Fruit fly (Drosophila melanogaster): ENCODE data around the gene CG1092.

CG1092 gene

DNA sequence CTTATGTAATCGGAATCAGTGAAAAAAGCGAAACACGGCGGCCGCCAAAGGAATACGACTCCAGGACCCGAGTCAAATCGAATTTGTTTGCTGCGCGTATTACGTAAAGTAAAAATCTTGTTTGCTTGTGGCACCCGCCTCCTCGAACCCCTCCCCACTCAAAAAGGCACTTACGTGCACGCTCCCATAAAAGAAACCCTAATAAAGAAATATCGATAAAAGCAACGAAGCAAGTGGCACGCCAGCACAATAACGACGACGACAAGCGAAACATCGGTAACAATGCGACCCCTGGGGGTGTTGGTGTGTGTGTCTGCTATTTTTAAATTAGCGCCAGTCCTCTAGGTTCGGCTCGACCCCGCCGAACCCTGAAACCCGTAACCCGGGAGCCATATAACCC is 15.6 kb downstream of the CG1092 start:
- TF ChIP-seq EcR (GFP tag; optimal IDR thresholded peaks at IDR 0.05) = no peak
- no peak for TF ChIP-seq usp (GFP tag; optimal IDR thresholded peaks at IDR 0.05)
- no peak for TF ChIP-seq Dll (optimal IDR thresholded peaks at IDR 0.05)
- no peak for TF ChIP-seq pan (optimal IDR thresholded peaks at IDR 0.05)
- TF ChIP-seq psq (optimal IDR thresholded peaks at IDR 0.05) = no peak
- TF ChIP-seq CG8478 (optimal IDR thresholded peaks at IDR 0.05) = no peak

dm6 chr3R:4284376-4284953 is 17.9 kb downstream of the CG1092 start:
- TF ChIP-seq psq (optimal IDR thresholded peaks at IDR 0.05) (no peak), usp (GFP tag; optimal IDR thresholded peaks at IDR 0.05) (no peak), Dll (optimal IDR thresholded peaks at IDR 0.05) (no peak), EcR (GFP tag; optimal IDR thresholded peaks at IDR 0.05) (no peak)

- TF ChIP-seq psq (optimal IDR thresholded peaks at IDR 0.05) (no peak), usp (GFP tag; optimal IDR thresholded peaks at IDR 0.05) (no peak)
These were observed 24.7 kb downstream of the CG1092 start for dm6 chr3R:4291289-4291688.

DNA sequence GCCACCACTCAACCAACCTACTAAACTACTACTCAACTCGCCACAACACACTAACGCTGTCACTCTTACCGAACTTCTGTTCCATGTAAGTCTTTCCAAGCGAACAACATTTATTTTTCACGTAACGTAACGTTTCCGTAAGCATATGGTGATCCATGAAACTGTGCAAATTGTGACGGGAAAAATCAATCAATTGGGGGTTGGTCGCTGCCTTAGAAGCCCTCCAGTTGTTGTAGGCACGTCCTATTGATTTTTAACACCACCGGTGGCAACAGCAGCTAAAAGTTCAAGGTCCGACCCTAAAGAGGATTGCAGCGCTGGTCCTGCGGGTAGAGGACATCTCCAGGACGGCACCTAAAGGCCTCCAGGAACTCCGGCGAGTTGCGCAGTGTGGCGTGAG is 25.6 kb downstream of the CG1092 start:
- TF ChIP-seq Dll (optimal IDR thresholded peaks at IDR 0.05) = no peak

dm6 chr3R:4294689-4295088 is 28.1 kb downstream of the CG1092 start, which contains the start of gene Nepl11:
Gene Nepl11 (minus strand): TSS chr3R:4294840.
- no peak for TF ChIP-seq psq (optimal IDR thresholded peaks at IDR 0.05)
- TF ChIP-seq pan (optimal IDR thresholded peaks at IDR 0.05) = no peak
- no peak for TF ChIP-seq Dll (optimal IDR thresholded peaks at IDR 0.05)
- no peak for TF ChIP-seq EcR (GFP tag; optimal IDR thresholded peaks at IDR 0.05)
- TF ChIP-seq CG8478 (optimal IDR thresholded peaks at IDR 0.05) = no peak
- TF ChIP-seq usp (GFP tag; optimal IDR thresholded peaks at IDR 0.05) = no peak

- no peak for TF ChIP-seq psq (optimal IDR thresholded peaks at IDR 0.05)
- no peak for TF ChIP-seq Dll (optimal IDR thresholded peaks at IDR 0.05)
These were observed 34.9 kb downstream of the CG1092 start for dm6 chr3R:4301485-4301884.

DNA sequence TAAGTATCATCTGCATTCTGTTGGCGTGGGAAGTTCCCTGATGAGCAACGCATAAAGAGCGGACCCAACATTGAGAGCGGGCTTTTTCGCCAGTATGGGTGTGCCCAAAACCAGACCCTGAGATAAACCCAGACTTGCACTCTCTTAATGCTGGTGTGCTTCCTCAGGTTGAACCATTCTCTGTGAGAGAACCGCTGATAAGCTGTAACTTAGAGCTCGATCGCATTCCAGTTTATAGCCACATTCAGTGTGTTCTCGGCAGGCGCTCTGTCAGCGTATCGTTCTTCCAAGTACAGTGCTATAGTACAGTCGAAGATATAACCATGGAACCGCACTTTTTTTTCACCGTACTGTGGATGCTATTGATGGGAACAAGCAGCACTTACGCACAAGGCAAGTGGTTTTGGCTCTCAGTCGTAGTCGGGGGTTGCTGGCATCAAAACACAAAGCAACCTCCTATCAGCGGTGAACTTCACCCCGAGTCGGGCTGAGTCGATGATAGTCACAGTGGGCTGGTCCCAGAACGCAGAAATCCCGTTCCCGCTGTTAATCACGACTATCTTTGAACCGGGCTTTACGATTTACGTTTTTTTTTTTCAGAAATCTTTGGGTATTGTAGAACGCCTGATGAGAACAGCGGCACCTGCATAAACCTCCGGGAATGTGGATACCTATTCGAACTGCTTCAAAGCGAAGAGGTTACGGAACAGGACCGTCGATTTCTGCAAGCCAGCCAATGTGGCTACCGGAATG is 41.3 kb downstream of the CG1092 start, which contains the start of gene MP1:
Gene MP1 (plus strand): TSS at position 245 of the 753 bp plus-strand sequence.
- TF ChIP-seq EcR (GFP tag; optimal IDR thresholded peaks at IDR 0.05) (no peak), pan (optimal IDR thresholded peaks at IDR 0.05) (no peak), CG8478 (optimal IDR thresholded peaks at IDR 0.05) (no peak), Dll (optimal IDR thresholded peaks at IDR 0.05) (no peak), usp (GFP tag; optimal IDR thresholded peaks at IDR 0.05) (no peak)

DNA sequence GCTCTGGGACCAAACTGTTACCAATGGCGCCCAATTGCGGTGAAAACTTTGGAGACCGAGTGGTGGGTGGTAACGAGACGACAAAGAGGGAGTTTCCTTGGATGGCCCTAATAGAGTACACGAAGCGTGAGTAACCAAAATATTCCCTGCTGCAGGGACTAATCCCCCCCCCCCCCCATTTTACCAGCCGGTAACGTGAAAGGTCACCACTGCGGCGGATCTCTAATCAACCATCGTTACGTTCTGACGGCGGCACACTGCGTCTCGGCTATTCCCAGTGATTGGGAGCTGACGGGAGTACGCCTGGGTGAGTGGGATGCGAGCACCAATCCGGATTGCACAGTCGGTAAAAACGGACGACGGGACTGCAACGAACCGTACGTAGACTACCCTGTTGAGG is 42.1 kb downstream of the CG1092 start:
- TF ChIP-seq EcR (GFP tag; optimal IDR thresholded peaks at IDR 0.05) = no peak
- no peak for TF ChIP-seq Dll (optimal IDR thresholded peaks at IDR 0.05)
- TF ChIP-seq pan (optimal IDR thresholded peaks at IDR 0.05) = no peak
- no peak for TF ChIP-seq CG8478 (optimal IDR thresholded peaks at IDR 0.05)
- TF ChIP-seq psq (optimal IDR thresholded peaks at IDR 0.05) = no peak
- no peak for TF ChIP-seq usp (GFP tag; optimal IDR thresholded peaks at IDR 0.05)

- TF ChIP-seq EcR (GFP tag; optimal IDR thresholded peaks at IDR 0.05) = no peak
- TF ChIP-seq usp (GFP tag; optimal IDR thresholded peaks at IDR 0.05) = no peak
- no peak for TF ChIP-seq CG8478 (optimal IDR thresholded peaks at IDR 0.05)
- no peak for TF ChIP-seq Dll (optimal IDR thresholded peaks at IDR 0.05)
- TF ChIP-seq psq (optimal IDR thresholded peaks at IDR 0.05) = no peak
- no peak for TF ChIP-seq pan (optimal IDR thresholded peaks at IDR 0.05)
These were observed 44.1 kb downstream of the CG1092 start, which contains the start of gene Vps24 for dm6 chr3R:4310683-4311066. Gene Vps24 (minus strand): TSS chr3R:4310947.

dm6 chr3R:4311067-4311723 is 44.6 kb downstream of the CG1092 start, which contains the start of gene Suv3:
Gene Suv3 (plus strand): TSS chr3R:4311555.
- TF ChIP-seq Dll (optimal IDR thresholded peaks at IDR 0.05) (no peak), usp (GFP tag; optimal IDR thresholded peaks at IDR 0.05) (no peak), CG8478 (optimal IDR thresholded peaks at IDR 0.05) (no peak), pan (optimal IDR thresholded peaks at IDR 0.05) (no peak), EcR (GFP tag; optimal IDR thresholded peaks at IDR 0.05) (no peak), psq (optimal IDR thresholded peaks at IDR 0.05) (no peak)

All from whole organism.